Fruit fly (Drosophila melanogaster) whole organism, embryonic: ENCODE results near the gene bun.

Experiments
- BEAF-32 ChIP-seq: fragments of 200-800 bp; sonication (Bioruptor generic); optimal IDR thresholded peaks from 3 replicates; lab custom pipeline; 2017; ENCODE audit warnings: missing biosample characterization, missing genetic modification characterization, mild to moderate bottlenecking, moderate library complexity, missing genetic modification reagents
- Blimp-1 ChIP-seq: fragments of 200-800 bp; sonication (Bioruptor generic); optimal IDR thresholded peaks from 3 replicates; lab custom pipeline; 2018; ENCODE audit warnings: missing biosample characterization, missing genetic modification characterization, mild to moderate bottlenecking, moderate library complexity, missing genetic modification reagents
- CG10209 ChIP-seq: fragments of 200-800 bp; sonication (Bioruptor generic); optimal IDR thresholded peaks from 3 replicates; lab custom pipeline; 2017; ENCODE audit warnings: missing biosample characterization, mild to moderate bottlenecking, missing genetic modification characterization, missing genetic modification reagents
- CG10321 ChIP-seq: fragments of 200-800 bp; sonication (Bioruptor generic); IDR thresholded peaks from 2 replicates; pipeline ENCODE4 v1.3.6; 2022; ENCODE audit warnings: missing biosample characterization, missing genetic modification characterization
- CG11504 ChIP-seq: fragments of 200-800 bp; sonication (Bioruptor generic); optimal IDR thresholded peaks from 3 replicates; lab custom pipeline; 2019; ENCODE audit warnings: missing biosample characterization, mild to moderate bottlenecking, missing genetic modification characterization, moderate library complexity
- CG13123 ChIP-seq: fragments of 200-800 bp; sonication (Bioruptor generic); optimal IDR thresholded peaks from 2 replicates; lab custom pipeline; 2016; ENCODE audit warnings: missing biosample characterization, missing genetic modification characterization
- CG13287 ChIP-seq: fragments of 200-800 bp; sonication (Bioruptor generic); IDR thresholded peaks from 2 replicates; pipeline ENCODE4 v1.3.6; 2022; ENCODE audit warnings: missing biosample characterization, missing genetic modification characterization; ENCODE audit not compliant: partially characterized antibody
- CG14667 ChIP-seq: fragments of 200-800 bp; sonication (Bioruptor generic); IDR thresholded peaks from 2 replicates; pipeline ENCODE4 v1.3.6; 2022; ENCODE audit warnings: missing biosample characterization, missing genetic modification characterization
- CG15073 ChIP-seq: fragments of 200-800 bp; sonication (Bioruptor generic); optimal IDR thresholded peaks from 2 replicates; lab custom pipeline; 2016; ENCODE audit warnings: missing biosample characterization, missing genetic modification characterization
- CG17385 ChIP-seq: fragments of 200-800 bp; sonication (Bioruptor generic); optimal IDR thresholded peaks from 3 replicates; lab custom pipeline; 2018; ENCODE audit warnings: missing biosample characterization, mild to moderate bottlenecking, missing genetic modification characterization
- CG17802 ChIP-seq: fragments of 200-800 bp; sonication (Bioruptor generic); optimal IDR thresholded peaks from 2 replicates; lab custom pipeline; 2018; ENCODE audit warnings: missing biosample characterization, mild to moderate bottlenecking, missing genetic modification characterization, moderate library complexity
- CG17912 ChIP-seq: fragments of 200-800 bp; sonication (Bioruptor generic); optimal IDR thresholded peaks from 2 replicates; lab custom pipeline; 2018; ENCODE audit warnings: missing biosample characterization, mild to moderate bottlenecking, missing genetic modification characterization
- CG2120 ChIP-seq: fragments of 200-800 bp; sonication (Bioruptor generic); optimal IDR thresholded peaks from 3 replicates; lab custom pipeline; 2016; ENCODE audit warnings: missing biosample characterization, missing genetic modification characterization
- CG2129 ChIP-seq: fragments of 200-800 bp; sonication (Bioruptor generic); IDR thresholded peaks from 2 replicates; pipeline ENCODE4 v1.3.6; 2022; ENCODE audit warnings: missing biosample characterization, missing genetic modification characterization; ENCODE audit not compliant: partially characterized antibody
- CG2678 ChIP-seq: fragments of 200-800 bp; sonication (Bioruptor generic); optimal IDR thresholded peaks from 3 replicates; lab custom pipeline; 2019; ENCODE audit warnings: missing biosample characterization, mild to moderate bottlenecking, missing genetic modification characterization, moderate library complexity
- CG31365 ChIP-seq: fragments of 200-800 bp; sonication (Bioruptor generic); optimal IDR thresholded peaks from 2 replicates; lab custom pipeline; 2018; ENCODE audit warnings: missing biosample characterization, mild to moderate bottlenecking, missing genetic modification characterization
- CG32767 ChIP-seq: fragments of 200-800 bp; sonication (Bioruptor generic); IDR thresholded peaks from 2 replicates; pipeline ENCODE4 v1.3.6; 2022; ENCODE audit warnings: missing biosample characterization, missing genetic modification characterization
- CG32772 ChIP-seq: fragments of 200-800 bp; sonication (Bioruptor generic); IDR thresholded peaks from 2 replicates; pipeline ENCODE4 v1.3.6; 2022; ENCODE audit warnings: missing biosample characterization, missing genetic modification characterization
- CG34376 ChIP-seq: fragments of 200-800 bp; sonication (Bioruptor generic); optimal IDR thresholded peaks from 2 replicates; lab custom pipeline; 2018; ENCODE audit warnings: missing biosample characterization, mild to moderate bottlenecking, missing genetic modification characterization
- CG4854 ChIP-seq: fragments of 200-800 bp; sonication (Bioruptor generic); optimal IDR thresholded peaks from 2 replicates; lab custom pipeline; 2016; ENCODE audit warnings: missing biosample characterization, missing genetic modification characterization, inconsistent platforms
- CG6813 ChIP-seq: fragments of 200-800 bp; sonication (Bioruptor generic); optimal IDR thresholded peaks from 2 replicates; lab custom pipeline; 2017; ENCODE audit warnings: missing biosample characterization, missing genetic modification characterization, mild to moderate bottlenecking, moderate library complexity, missing genetic modification reagents
- CG7271 ChIP-seq: fragments of 200-800 bp; sonication (Bioruptor generic); optimal IDR thresholded peaks from 2 replicates; lab custom pipeline; 2018; ENCODE audit warnings: missing biosample characterization, mild to moderate bottlenecking, missing genetic modification characterization, moderate library complexity
- CG7839 ChIP-seq: fragments of 200-800 bp; sonication (Bioruptor generic); optimal IDR thresholded peaks from 3 replicates; lab custom pipeline; 2018; ENCODE audit warnings: missing biosample characterization, mild to moderate bottlenecking, missing genetic modification characterization, moderate library complexity
- CG7987 ChIP-seq: fragments of 200-800 bp; sonication (Bioruptor generic); optimal IDR thresholded peaks from 2 replicates; lab custom pipeline; 2018; ENCODE audit warnings: missing biosample characterization, mild to moderate bottlenecking, missing genetic modification characterization, moderate library complexity
- CG9727 ChIP-seq: fragments of 200-800 bp; sonication (Bioruptor generic); optimal IDR thresholded peaks from 3 replicates; lab custom pipeline; 2017; ENCODE audit warnings: missing biosample characterization, mild to moderate bottlenecking, missing genetic modification characterization
- Camta ChIP-seq: fragments of 200-800 bp; sonication (Bioruptor generic); optimal IDR thresholded peaks from 2 replicates; lab custom pipeline; 2016; ENCODE audit warnings: missing biosample characterization, missing genetic modification characterization
- Dbx ChIP-seq: fragments of 200-800 bp; sonication (Bioruptor generic); IDR thresholded peaks from 3 replicates; pipeline ENCODE4 v1.3.6; 2022; ENCODE audit warnings: missing biosample characterization, missing genetic modification characterization
- Dip2 ChIP-seq: fragments of 200-800 bp; sonication (Bioruptor generic); IDR thresholded peaks from 2 replicates; pipeline ENCODE4 v1.3.6; 2022; ENCODE audit warnings: missing biosample characterization, missing genetic modification characterization
- Fer1 ChIP-seq: fragments of 200-800 bp; sonication (Bioruptor generic); optimal IDR thresholded peaks from 2 replicates; lab custom pipeline; 2017; ENCODE audit warnings: missing biosample characterization, mild to moderate bottlenecking, missing genetic modification characterization
- Hr51 ChIP-seq, 2 experiments: fragments of 200-800 bp; sonication (Bioruptor generic); optimal IDR thresholded peaks; 2 replicates in 1 of 2; 3 replicates in 1 of 2; lab custom pipeline; 2016 to 2018; ENCODE audit warnings: missing biosample characterization in 2 of 2, missing genetic modification characterization in 2 of 2, mild to moderate bottlenecking in 1 of 2, moderate library complexity in 1 of 2
- Mad ChIP-seq: fragments of 200-800 bp; sonication (Bioruptor generic); optimal IDR thresholded peaks from 2 replicates; lab custom pipeline; 2016; ENCODE audit warnings: missing biosample characterization, missing genetic modification characterization
- Oaz ChIP-seq: fragments of 200-800 bp; sonication (Bioruptor generic); IDR thresholded peaks from 2 replicates; pipeline ENCODE4 v1.3.6; 2022; ENCODE audit warnings: missing biosample characterization, missing genetic modification characterization
- Side ChIP-seq: fragments of 200-800 bp; sonication (Bioruptor generic); optimal IDR thresholded peaks from 2 replicates; lab custom pipeline; 2016; ENCODE audit warnings: missing biosample characterization, missing genetic modification characterization
- TFAM ChIP-seq: fragments of 200-800 bp; sonication (Bioruptor generic); optimal IDR thresholded peaks from 2 replicates; lab custom pipeline; 2017; ENCODE audit warnings: missing biosample characterization, missing genetic modification characterization, inconsistent platforms
- amos ChIP-seq: fragments of 200-800 bp; sonication (Bioruptor generic); IDR thresholded peaks from 2 replicates; pipeline ENCODE4 v1.3.6; 2022; ENCODE audit warnings: missing biosample characterization, missing genetic modification characterization; ENCODE audit not compliant: partially characterized antibody
- ara ChIP-seq: fragments of 200-800 bp; sonication (Bioruptor generic); IDR thresholded peaks from 2 replicates; pipeline ENCODE4 v1.3.6; 2022; ENCODE audit warnings: missing biosample characterization, missing genetic modification characterization
- cad ChIP-seq: fragments of >200 bp; optimal IDR thresholded peaks from 2 replicates; lab custom pipeline; 2017; ENCODE audit warnings: missing biosample characterization, missing genetic modification characterization
- caup ChIP-seq: fragments of 200-800 bp; sonication (Bioruptor generic); optimal IDR thresholded peaks from 3 replicates; lab custom pipeline; 2017; ENCODE audit warnings: missing biosample characterization, mild to moderate bottlenecking, missing genetic modification characterization, moderate library complexity; ENCODE audit not compliant: severe bottlenecking
- en ChIP-seq: fragments of 200-800 bp; sonication (Bioruptor generic); optimal IDR thresholded peaks from 2 replicates; lab custom pipeline; 2016; ENCODE audit warnings: missing biosample characterization, missing genetic modification characterization
- fd102C ChIP-seq: fragments of 200-800 bp; sonication (Bioruptor generic); optimal IDR thresholded peaks from 2 replicates; lab custom pipeline; 2018; ENCODE audit warnings: missing biosample characterization, mild to moderate bottlenecking, missing genetic modification characterization, moderate library complexity
- mam ChIP-seq: fragments of 200-800 bp; sonication (Bioruptor generic); optimal IDR thresholded peaks from 3 replicates; lab custom pipeline; 2016; ENCODE audit warnings: missing biosample characterization, missing genetic modification characterization
- nmo ChIP-seq: fragments of 200-800 bp; sonication (Bioruptor generic); optimal IDR thresholded peaks from 2 replicates; lab custom pipeline; 2018; ENCODE audit warnings: missing biosample characterization, mild to moderate bottlenecking, missing genetic modification characterization, moderate library complexity
- oc ChIP-seq: fragments of 200-800 bp; sonication (Bioruptor generic); optimal IDR thresholded peaks from 2 replicates; lab custom pipeline; 2018; ENCODE audit warnings: missing biosample characterization, mild to moderate bottlenecking, missing genetic modification characterization, moderate library complexity
- onecut ChIP-seq: fragments of 200-800 bp; sonication (Bioruptor generic); IDR thresholded peaks from 2 replicates; pipeline ENCODE4 v1.3.6; 2022; ENCODE audit warnings: missing biosample characterization, missing genetic modification characterization
- rib ChIP-seq: fragments of 200-800 bp; sonication (Bioruptor generic); IDR thresholded peaks from 2 replicates; pipeline ENCODE4 v1.3.6; 2022; ENCODE audit warnings: missing biosample characterization, missing genetic modification characterization
- seq ChIP-seq: fragments of 200-800 bp; sonication (Bioruptor generic); IDR thresholded peaks from 2 replicates; pipeline ENCODE4 v1.3.6; 2022; ENCODE audit warnings: missing biosample characterization, missing genetic modification characterization
- zen ChIP-seq: fragments of 200-800 bp; sonication (Bioruptor generic); optimal IDR thresholded peaks from 3 replicates; lab custom pipeline; 2018; ENCODE audit warnings: missing biosample characterization, mild to moderate bottlenecking, missing genetic modification characterization, moderate library complexity
- zfh2 ChIP-seq: fragments of 200-800 bp; sonication (Bioruptor generic); optimal IDR thresholded peaks from 2 replicates; lab custom pipeline; 2016; ENCODE audit warnings: missing biosample characterization, missing genetic modification characterization

The bun gene

dm6 chr2L:12466506-12467043 lies 79.8 kb downstream of the bun start (continued):
- TF ChIP-seq CG13123 (GFP tag; lab: Kevin White, UChicago): no peak
- no peak for TF ChIP-seq mam (GFP tag; lab: Kevin White, UChicago)
- TF ChIP-seq CG32767 (GFP tag; lab: Robert Waterston, UW): no peak
- TF ChIP-seq Dip2 (GFP tag; lab: Robert Waterston, UW): no peak
- TF ChIP-seq Fer1 (GFP tag; lab: Kevin White, UChicago): no peak
- TF ChIP-seq cad (GFP tag; lab: Kevin White, UChicago): peak; percentile 93
- TF ChIP-seq CG17802 (tag; lab: Kevin White, UChicago): no peak
- TF ChIP-seq CG7271: peak; percentile 53
- no peak for TF ChIP-seq Dbx (GFP tag; lab: Robert Waterston, UW)
- TF ChIP-seq CG6813 (GFP tag; lab: Kevin White, UChicago): no peak
- TF ChIP-seq ara: no peak
- no peak for TF ChIP-seq CG7987 (GFP tag; lab: Kevin White, UChicago)
- no peak for TF ChIP-seq onecut (GFP tag; lab: Robert Waterston, UW)
- TF ChIP-seq CG13287: no peak
- no peak for TF ChIP-seq CG17912 (GFP tag; lab: Kevin White, UChicago)
- TF ChIP-seq zfh2 (GFP tag; lab: Kevin White, UChicago): no peak
- TF ChIP-seq amos (GFP tag; lab: Robert Waterston, UW): no peak
- 0 out of 2 replicates have a peak, but pooled peaks have one; percentile 45 for TF ChIP-seq rib (GFP tag; lab: Robert Waterston, UW)
- no peak for TF ChIP-seq CG10321
- TF ChIP-seq CG2129 (GFP tag; lab: Robert Waterston, UW): no peak
- TF ChIP-seq zen (tag; lab: Kevin White, UChicago): peak; percentile 99
- no peak for TF ChIP-seq CG32772 (GFP tag; lab: Robert Waterston, UW)
- no peak for TF ChIP-seq nmo (GFP tag; lab: Kevin White, UChicago)
- TF ChIP-seq CG15073 (GFP tag; lab: Kevin White, UChicago): no peak
- no peak for TF ChIP-seq CG31365 (tag; lab: Kevin White, UChicago)
- no peak for TF ChIP-seq Camta

- TF ChIP-seq CG11504 (tag; lab: Kevin White, UChicago): peak; percentile 33
- no peak for TF ChIP-seq CG4854 (GFP tag; lab: Kevin White, UChicago)
- TF ChIP-seq CG14667 (GFP tag; lab: Robert Waterston, UW): no peak
- TF ChIP-seq Side: no peak
- TF ChIP-seq Hr51 (GFP tag; optimal IDR thresholded peaks at IDR 0.05; lab: Kevin White, UChicago): no peak
- TF ChIP-seq BEAF-32 (GFP tag; lab: Kevin White, UChicago): no peak
- TF ChIP-seq CG34376 (GFP tag; lab: Kevin White, UChicago): peak; percentile 78
- TF ChIP-seq CG2678 (tag; lab: Kevin White, UChicago): peak; percentile 41
- no peak for TF ChIP-seq Oaz (GFP tag; lab: Robert Waterston, UW)
- peak; percentile 61 for TF ChIP-seq fd102C (GFP tag; lab: Kevin White, UChicago)
- peak; percentile 47 for TF ChIP-seq Blimp-1 (GFP tag; lab: Kevin White, UChicago)
- peak; percentile 60 for TF ChIP-seq CG10209 (GFP tag; lab: Kevin White, UChicago)
- no peak for TF ChIP-seq oc (tag; lab: Kevin White, UChicago)
- no peak for TF ChIP-seq CG2120 (GFP tag; lab: Kevin White, UChicago)
- 0 out of 2 replicates have a peak, but pooled peaks have one; percentile 22 for TF ChIP-seq seq (GFP tag; lab: Robert Waterston, UW)
- peak; percentile 35 for TF ChIP-seq CG9727 (GFP tag; lab: Kevin White, UChicago)
- TF ChIP-seq TFAM (GFP tag; lab: Kevin White, UChicago): no peak
- TF ChIP-seq CG17385 (GFP tag; lab: Kevin White, UChicago): peak; percentile 5
- TF ChIP-seq en: no peak
- TF ChIP-seq Mad: no peak
- no peak for TF ChIP-seq CG7839 (tag; lab: Kevin White, UChicago)
- TF ChIP-seq caup (GFP tag; lab: Kevin White, UChicago): no peak
Observed at dm6 chr2L:12465164-12466011, 81.0 kb downstream of the bun start.
